Worm (Caenorhabditis elegans): Measurements from ENCODE around the gene rhi-1.

Gene rhi-1

ce11 chrX:4508209-4508608, at the start of gene rhi-1:
rhi-1 (plus strand) TSS chrX:4508509.
- TF ChIP-seq ahr-1 (tag; optimal IDR thresholded peaks at IDR 0.05) (no peak), tbx-7 (tag; optimal IDR thresholded peaks at IDR 0.05) (no peak), ceh-2 (tag; optimal IDR thresholded peaks at IDR 0.05) (no peak), lim-6 (tag; optimal IDR thresholded peaks at IDR 0.05) (no peak), sox-4 (tag; optimal IDR thresholded peaks at IDR 0.05) (no peak)

DNA sequence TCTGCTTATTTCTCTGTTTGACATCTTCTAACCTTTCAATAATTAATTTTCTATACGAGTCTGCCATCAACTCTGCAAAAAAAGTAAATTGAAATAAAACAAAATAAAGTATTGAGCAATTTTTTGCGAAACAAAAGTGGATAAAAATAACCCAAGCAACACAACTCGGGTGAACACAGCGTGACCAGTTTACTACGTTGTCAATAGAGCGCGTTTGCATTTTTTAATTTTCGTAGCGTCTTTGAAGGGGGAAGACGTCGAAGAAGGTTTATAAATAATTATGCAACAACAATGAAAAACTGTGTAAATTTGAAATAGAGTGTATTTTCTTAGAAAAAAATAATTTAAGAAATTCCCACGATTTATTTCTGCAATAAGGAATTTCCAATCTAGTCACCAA, 45.9 kb upstream of the rhi-1 start, which contains the start of gene atg-16.1:
Gene atg-16.1 (minus strand): TSS at position 76 of the 400 bp plus-strand sequence.
- no peak for TF ChIP-seq tbx-7 (tag; optimal IDR thresholded peaks at IDR 0.05)
- peak; percentile 7 for TF ChIP-seq unc-42 (tag; optimal IDR thresholded peaks at IDR 0.05)
- TF ChIP-seq pax-1 (tag; optimal IDR thresholded peaks at IDR 0.05), result peak; percentile 75
- TF ChIP-seq F13H6.1 (tag; optimal IDR thresholded peaks at IDR 0.05), result no peak
- peak; percentile 18 for TF ChIP-seq nfya-1 (tag; optimal IDR thresholded peaks at IDR 0.05)
- no peak for TF ChIP-seq ztf-16 (tag; optimal IDR thresholded peaks at IDR 0.05)
- no peak for TF ChIP-seq lin-11 (tag; optimal IDR thresholded peaks at IDR 0.05)
- TF ChIP-seq hlh-30 (tag; optimal IDR thresholded peaks at IDR 0.05; ENCODE audit: insufficient read depth), result peak; percentile 61
- peak; percentile 12 for TF ChIP-seq ceh-14 (tag; optimal IDR thresholded peaks at IDR 0.05)
- peak; percentile 9 for TF ChIP-seq ceh-31 (tag; optimal IDR thresholded peaks at IDR 0.05)

DNA sequence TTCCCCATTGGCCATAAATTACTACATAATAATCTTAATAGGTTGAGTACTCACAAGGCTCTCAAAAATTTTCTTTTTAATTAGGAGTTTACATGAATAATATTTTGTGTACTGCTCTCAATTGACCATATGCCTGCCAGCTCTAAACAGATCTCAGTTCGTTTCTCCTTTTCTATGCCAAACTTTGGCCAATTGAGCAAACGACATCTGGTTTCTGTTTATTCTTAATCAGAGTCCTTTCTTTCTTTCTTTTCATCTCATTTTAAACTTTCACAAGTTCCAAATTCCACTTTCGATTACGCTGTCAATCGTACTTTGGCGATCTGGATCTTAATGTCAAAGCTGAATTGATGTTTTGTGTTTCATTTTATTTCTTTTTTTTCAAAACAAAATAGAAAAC, 43.9 kb upstream of the rhi-1 start:
- TF ChIP-seq ama-1 (optimal IDR thresholded peaks at IDR 0.05) (no peak), sdc-2 (tag; optimal IDR thresholded peaks at IDR 0.05) (no peak), ceh-19 (GFP tag; optimal IDR thresholded peaks at IDR 0.05) (no peak), ceh-48 (tag; optimal IDR thresholded peaks at IDR 0.05) (no peak), ceh-31 (tag; optimal IDR thresholded peaks at IDR 0.05) (no peak), syd-9 (tag; optimal IDR thresholded peaks at IDR 0.05) (no peak), nhr-232 (tag; optimal IDR thresholded peaks at IDR 0.05) (no peak), nhr-11 (tag; optimal IDR thresholded peaks at IDR 0.05) (no peak), npax-4 (tag; optimal IDR thresholded peaks at IDR 0.05) (no peak), sox-4 (tag; optimal IDR thresholded peaks at IDR 0.05) (no peak)

DNA sequence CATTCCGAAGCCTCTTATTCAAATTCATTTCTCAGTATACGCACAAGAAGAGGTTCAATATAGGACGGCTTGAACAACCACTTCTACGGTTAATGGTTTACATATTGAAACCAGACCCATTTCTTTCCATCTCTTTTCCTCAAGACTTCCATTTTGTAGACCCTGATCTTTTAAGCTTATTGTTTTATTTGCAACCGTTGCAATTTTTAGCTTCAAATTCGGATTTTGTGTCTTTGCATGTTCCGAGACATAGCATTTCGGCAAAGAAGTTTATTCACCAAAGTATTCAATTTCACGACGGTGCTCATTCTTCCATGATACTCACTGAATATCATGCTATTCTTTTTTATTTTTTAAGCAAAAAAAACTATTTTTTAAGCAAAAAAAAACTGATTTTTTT, 42.1 kb upstream of the rhi-1 start, which contains the start of gene nmur-3:
Gene nmur-3 (plus strand): TSS at position 301 of the 400 bp plus-strand sequence.
- TF ChIP-seq ceh-24 (tag; optimal IDR thresholded peaks at IDR 0.05), result no peak
- no peak for TF ChIP-seq C38D4.7 (GFP tag; optimal IDR thresholded peaks at IDR 0.05)
- TF ChIP-seq npax-4 (tag; optimal IDR thresholded peaks at IDR 0.05), result no peak
- no peak for TF ChIP-seq pax-1 (tag; optimal IDR thresholded peaks at IDR 0.05)
- no peak for TF ChIP-seq ztf-16 (tag; optimal IDR thresholded peaks at IDR 0.05)
- no peak for TF ChIP-seq pha-4 (tag; optimal IDR thresholded peaks at IDR 0.05)
- no peak for TF ChIP-seq ceh-6 (GFP tag; optimal IDR thresholded peaks at IDR 0.05)
- no peak for TF ChIP-seq ets-4 (tag; optimal IDR thresholded peaks at IDR 0.05)
- no peak for TF ChIP-seq ceh-48 (tag; optimal IDR thresholded peaks at IDR 0.05)
- no peak for TF ChIP-seq pqm-1 (tag; optimal IDR thresholded peaks at IDR 0.05)
- no peak for TF ChIP-seq ceh-19 (GFP tag; optimal IDR thresholded peaks at IDR 0.05)
- TF ChIP-seq unc-42 (tag; optimal IDR thresholded peaks at IDR 0.05), result no peak
- no peak for TF ChIP-seq hlh-6 (tag; optimal IDR thresholded peaks at IDR 0.05)

ce11 chrX:4469297-4469816, 39.0 kb upstream of the rhi-1 start, which contains the start of gene asb-2:
asb-2 (plus strand) TSS chrX:4469766.
- TF ChIP-seq ceh-31 (tag; optimal IDR thresholded peaks at IDR 0.05) (peak; percentile 17), F13H6.1 (tag; optimal IDR thresholded peaks at IDR 0.05) (no peak), sox-2 (GFP tag; IDR thresholded peaks at IDR 0.05) (no peak), ceh-18 (tag; optimal IDR thresholded peaks at IDR 0.05) (peak; percentile 47), elt-2 (tag; optimal IDR thresholded peaks at IDR 0.05) (peak; percentile 22), lim-6 (tag; optimal IDR thresholded peaks at IDR 0.05) (no peak), nfya-1 (tag; optimal IDR thresholded peaks at IDR 0.05) (peak; percentile 88), sdc-2 (tag; optimal IDR thresholded peaks at IDR 0.05) (peak; percentile 49), unc-42 (tag; optimal IDR thresholded peaks at IDR 0.05) (peak; percentile 8), ttx-3 (tag; optimal IDR thresholded peaks at IDR 0.05) (no peak), dve-1 (tag; optimal IDR thresholded peaks at IDR 0.05) (peak; percentile 57), pax-1 (tag; optimal IDR thresholded peaks at IDR 0.05) (peak; percentile 22), unc-55 (GFP tag; optimal IDR thresholded peaks at IDR 0.05) (peak; percentile 79), sox-4 (tag; optimal IDR thresholded peaks at IDR 0.05) (no peak), pros-1 (tag; optimal IDR thresholded peaks at IDR 0.05) (peak; percentile 26), tbx-2 (tag; optimal IDR thresholded peaks at IDR 0.05) (peak; percentile 49), hlh-30 (tag; optimal IDR thresholded peaks at IDR 0.05; ENCODE audit: insufficient read depth) (peak; percentile 6)

Data from whole organism, late embryonic.